Worm (Caenorhabditis elegans) whole organism, L1 larva: Measurements from ENCODE around the gene srw-14.

Source experiments
- C34B4.2 ChIP-seq: sonication (generic microtip); optimal IDR thresholded peaks from 2 replicates; lab custom pipeline; 2017; ENCODE audit warnings: mild to moderate bottlenecking, missing genetic modification characterization, missing compliant biosample characterization
- egl-13 ChIP-seq: sonication (generic microtip); optimal IDR thresholded peaks from 2 replicates; lab custom pipeline; 2016; ENCODE audit warnings: missing genotype, missing genetic modification reagents, missing genetic modification characterization, missing compliant biosample characterization
- egl-27 ChIP-seq, 2 experiments: fragments of 150-350 bp in 1 of 2; sonication (generic microtip); optimal IDR thresholded peaks; 3 replicates each; lab custom pipeline; 2017 to 2018; ENCODE audit warnings: missing biosample characterization in 2 of 2, missing genetic modification characterization in 2 of 2, missing genetic modification reagents in 2 of 2
- lin-15B ChIP-seq: fragments of 150-350 bp; sonication (generic microtip); optimal IDR thresholded peaks from 3 replicates; lab custom pipeline; 2014; ENCODE audit warnings: missing biosample characterization, missing genetic modification characterization
- lsy-2 ChIP-seq, 2 experiments: fragments of 150-350 bp; optimal IDR thresholded peaks; 2 replicates each; lab custom pipeline; 2014; ENCODE audit warnings: missing biosample characterization in 2 of 2, missing genetic modification characterization in 2 of 2
- mdl-1 ChIP-seq, 2 experiments: fragments of 150-350 bp; optimal IDR thresholded peaks; 2 replicates each; lab custom pipeline; 2014 to 2017; ENCODE audit warnings: missing biosample characterization in 2 of 2, missing genetic modification characterization in 2 of 2, inconsistent platforms in 1 of 2
- nhr-237 ChIP-seq: fragments of 150-350 bp; optimal IDR thresholded peaks from 2 replicates; lab custom pipeline; 2014; ENCODE audit warnings: missing biosample characterization, missing genetic modification characterization
- nhr-47 ChIP-seq: sonication (generic microtip); optimal IDR thresholded peaks from 2 replicates; lab custom pipeline; 2016; ENCODE audit warnings: mild to moderate bottlenecking, missing genetic modification characterization, moderate library complexity, missing compliant biosample characterization
- snpc-4 ChIP-seq: fragments of 150-350 bp; optimal IDR thresholded peaks from 2 replicates; lab custom pipeline; 2014; ENCODE audit warnings: missing biosample characterization, missing genetic modification characterization
- sox-4 ChIP-seq: sonication (generic microtip); optimal IDR thresholded peaks from 2 replicates; lab custom pipeline; 2016; ENCODE audit warnings: missing genetic modification characterization, missing compliant biosample characterization
- tbx-2 ChIP-seq: sonication (generic microtip); optimal IDR thresholded peaks from 2 replicates; lab custom pipeline; 2016; ENCODE audit warnings: missing genetic modification characterization, missing compliant biosample characterization
- unc-62 ChIP-seq: fragments of 150-350 bp; optimal IDR thresholded peaks from 2 replicates; lab custom pipeline; 2014; ENCODE audit warnings: missing biosample characterization, missing genetic modification reagents, missing genetic modification characterization
- zip-4 ChIP-seq: fragments of 200-800 bp; sonication (Bioruptor generic); optimal IDR thresholded peaks from 2 replicates; lab custom pipeline; 2018; ENCODE audit warnings: mild to moderate bottlenecking, missing genetic modification characterization, moderate library complexity, missing compliant biosample characterization

ce11 chrV:15192377-15192776, 33.4 kb upstream of the srw-14 start, which contains the start of gene plc-2:
- TF ChIP-seq zip-4 (GFP tag; lab: Kevin White, UChicago) = no peak
- no peak for TF ChIP-seq sox-4 (tag; lab: Kevin White, UChicago)
- no peak for TF ChIP-seq mdl-1 (tag; optimal IDR thresholded peaks at IDR 0.05; lab: Kevin White, UChicago)
- no peak for TF ChIP-seq tbx-2 (tag; lab: Kevin White, UChicago)
- TF ChIP-seq lin-15B (tag; lab: Kevin White, UChicago) = no peak
- no peak for TF ChIP-seq C34B4.2 (tag; lab: Kevin White, UChicago)
- no peak for TF ChIP-seq unc-62 (GFP tag; lab: Kevin White, UChicago)
- TF ChIP-seq nhr-237 (tag; lab: Kevin White, UChicago) = no peak
- no peak for TF ChIP-seq snpc-4
- TF ChIP-seq egl-13 (tag; lab: Kevin White, UChicago) = no peak
- no peak for TF ChIP-seq egl-27 (tag; optimal IDR thresholded peaks at IDR 0.05; lab: Kevin White, UChicago)
- TF ChIP-seq lsy-2 (tag; optimal IDR thresholded peaks at IDR 0.05; lab: Kevin White, UChicago) = no peak
- TF ChIP-seq nhr-47 (tag; lab: Kevin White, UChicago) = no peak
